In genomic region chr3R:21612902-21613301, dm6 we compare ENCODE assay signal across 1 fruit fly cellular context.
TF ChIP-seq lines count a peak whose summit lies in the region.

No protein-coding gene starts in this region.

TF ChIP-seq in whole organism, embryonic, 481 proteins besides CTCF, POLR2A, EP300 and RAD21 (continued from another document and continues in another):
- TF ChIP-seq lilli (GFP tag; optimal IDR thresholded peaks at IDR 0.05; lab: Kevin White, UChicago) (peak; percentile 46), Hsf (GFP tag; optimal IDR thresholded peaks at IDR 0.05; lab: Kevin White, UChicago) (peak; percentile 63), stc (GFP tag; IDR thresholded peaks at IDR 0.05; lab: Robert Waterston, UW) (no peak), CG15696 (tag; optimal IDR thresholded peaks at IDR 0.05; lab: Kevin White, UChicago) (no peak), CG6272 (GFP tag; IDR thresholded peaks at IDR 0.05; lab: Robert Waterston, UW) (peak; percentile 56; the same call in 1 of the 2 replicates), CG31388 (GFP tag; optimal IDR thresholded peaks at IDR 0.05; lab: Kevin White, UChicago) (no peak), CG17186 (GFP tag; optimal IDR thresholded peaks at IDR 0.05; lab: Kevin White, UChicago) (no peak), CG10543 (GFP tag; optimal IDR thresholded peaks at IDR 0.05; lab: Kevin White, UChicago) (no peak), CoRest (tag; optimal IDR thresholded peaks at IDR 0.05; lab: Kevin White, UChicago) (peak; percentile 73), CG10462 (GFP tag; optimal IDR thresholded peaks at IDR 0.05; lab: Kevin White, UChicago) (peak; percentile 21), PHDP (tag; optimal IDR thresholded peaks at IDR 0.05; lab: Kevin White, UChicago) (peak; percentile 52), CG8765 (GFP tag; IDR thresholded peaks at IDR 0.05; lab: Robert Waterston, UW) (no peak), CG11085 (GFP tag; IDR thresholded peaks at IDR 0.05; lab: Robert Waterston, UW) (no peak), chinmo (GFP tag; IDR thresholded peaks at IDR 0.05; lab: Robert Waterston, UW; ENCODE audit: partially characterized antibody) (no peak), CG10979 (tag; optimal IDR thresholded peaks at IDR 0.05; lab: Kevin White, UChicago) (peak; percentile 24), knrl (GFP tag; IDR thresholded peaks at IDR 0.05; lab: Robert Waterston, UW; ENCODE audit: partially characterized antibody) (no peak), scrt (GFP tag; optimal IDR thresholded peaks at IDR 0.05; lab: Kevin White, UChicago) (no peak), CG17359 (tag; optimal IDR thresholded peaks at IDR 0.05; lab: Kevin White, UChicago) (peak; percentile 17), Elba2 (GFP tag; optimal IDR thresholded peaks at IDR 0.05; lab: Kevin White, UChicago) (no peak), CG7987 (GFP tag; optimal IDR thresholded peaks at IDR 0.05; lab: Kevin White, UChicago) (no peak), Sin3A (optimal IDR thresholded peaks at IDR 0.05; lab: Kevin White, UChicago) (no peak), tx (GFP tag; optimal IDR thresholded peaks at IDR 0.05; lab: Kevin White, UChicago) (no peak), sc (optimal IDR thresholded peaks at IDR 0.05; lab: Kevin White, UChicago) (no peak), sc (GFP tag; optimal IDR thresholded peaks at IDR 0.05; lab: Kevin White, UChicago) (no peak), CG5180 (GFP tag; optimal IDR thresholded peaks at IDR 0.05; lab: Kevin White, UChicago) (no peak), CG16863 (GFP tag; optimal IDR thresholded peaks at IDR 0.05; lab: Kevin White, UChicago) (no peak), CG11456 (GFP tag; IDR thresholded peaks at IDR 0.05; lab: Robert Waterston, UW) (no peak), CG11093 (GFP tag; IDR thresholded peaks at IDR 0.05; lab: Robert Waterston, UW) (peak; percentile 25; the same call in 1 of the 3 replicates), CG13424 (tag; optimal IDR thresholded peaks at IDR 0.05; lab: Kevin White, UChicago) (peak; percentile 57), CG31441 (GFP tag; IDR thresholded peaks at IDR 0.05; lab: Robert Waterston, UW) (no peak), gt (GFP tag; IDR thresholded peaks at IDR 0.05; lab: Robert Waterston, UW) (no peak), z (GFP tag; IDR thresholded peaks at IDR 0.05; lab: Robert Waterston, UW) (no peak), slou (GFP tag; optimal IDR thresholded peaks at IDR 0.05; lab: Kevin White, UChicago) (peak; percentile 3), toy (GFP tag; IDR thresholded peaks at IDR 0.05; lab: Robert Waterston, UW) (no peak), CG9437 (GFP tag; optimal IDR thresholded peaks at IDR 0.05; lab: Kevin White, UChicago) (peak; percentile 56), Hmr (GFP tag; optimal IDR thresholded peaks at IDR 0.05; lab: Kevin White, UChicago) (no peak), nau (GFP tag; optimal IDR thresholded peaks at IDR 0.05; lab: Kevin White, UChicago) (no peak), CG10274 (GFP tag; optimal IDR thresholded peaks at IDR 0.05; lab: Kevin White, UChicago) (peak; percentile 33), CG18619 (GFP tag; optimal IDR thresholded peaks at IDR 0.05; lab: Kevin White, UChicago) (peak; percentile 34), CG17912 (GFP tag; optimal IDR thresholded peaks at IDR 0.05; lab: Kevin White, UChicago) (no peak), NFAT (GFP tag; IDR thresholded peaks at IDR 0.05; lab: Robert Waterston, UW) (no peak), Jarid2 (GFP tag; optimal IDR thresholded peaks at IDR 0.05; lab: Kevin White, UChicago) (peak; percentile 20), pita (GFP tag; optimal IDR thresholded peaks at IDR 0.05; lab: Kevin White, UChicago) (no peak), dmrt99B (tag; optimal IDR thresholded peaks at IDR 0.05; lab: Kevin White, UChicago) (peak; percentile 77), HmgZ (tag; optimal IDR thresholded peaks at IDR 0.05; lab: Kevin White, UChicago) (no peak), fd3F (GFP tag; optimal IDR thresholded peaks at IDR 0.05; lab: Kevin White, UChicago) (peak; percentile 58), D (optimal IDR thresholded peaks at IDR 0.05; lab: Kevin White, UChicago) (no peak), D (GFP tag; optimal IDR thresholded peaks at IDR 0.05; lab: Kevin White, UChicago) (no peak), CG15269 (tag; optimal IDR thresholded peaks at IDR 0.05; lab: Kevin White, UChicago) (peak; percentile 77), CG4820 (GFP tag; optimal IDR thresholded peaks at IDR 0.05; lab: Kevin White, UChicago) (peak; percentile 45), tio (GFP tag; optimal IDR thresholded peaks at IDR 0.05; lab: Kevin White, UChicago) (peak; percentile 54), dpn (GFP tag; optimal IDR thresholded peaks at IDR 0.05; lab: Kevin White, UChicago) (peak; percentile 18 to 34), Lpt (GFP tag; optimal IDR thresholded peaks at IDR 0.05; lab: Kevin White, UChicago) (no peak), stwl (tag; optimal IDR thresholded peaks at IDR 0.05; lab: Kevin White, UChicago) (no peak), lola (GFP tag; optimal IDR thresholded peaks at IDR 0.05; lab: Kevin White, UChicago) (no peak), CG6254 (GFP tag; optimal IDR thresholded peaks at IDR 0.05; lab: Kevin White, UChicago) (no peak), Mad (GFP tag; optimal IDR thresholded peaks at IDR 0.05; lab: Kevin White, UChicago) (no peak), CG1602 (GFP tag; optimal IDR thresholded peaks at IDR 0.05; lab: Kevin White, UChicago) (peak; percentile 17), CG2116 (GFP tag; optimal IDR thresholded peaks at IDR 0.05; lab: Kevin White, UChicago) (no peak), Hr3 (GFP tag; optimal IDR thresholded peaks at IDR 0.05; lab: Kevin White, UChicago) (peak; percentile 43), phol (tag; optimal IDR thresholded peaks at IDR 0.05; lab: Kevin White, UChicago) (peak; percentile 72), gem (tag; optimal IDR thresholded peaks at IDR 0.05; lab: Kevin White, UChicago) (peak; percentile 81), Mrtf (GFP tag; IDR thresholded peaks at IDR 0.05; lab: Robert Waterston, UW) (no peak), Scr (GFP tag; IDR thresholded peaks at IDR 0.05; lab: Robert Waterston, UW; ENCODE audit: partially characterized antibody) (no peak), CG32767 (GFP tag; IDR thresholded peaks at IDR 0.05; lab: Robert Waterston, UW) (no peak), Dek (tag; optimal IDR thresholded peaks at IDR 0.05; lab: Kevin White, UChicago) (peak; percentile 61), pum (GFP tag; optimal IDR thresholded peaks at IDR 0.05; lab: Kevin White, UChicago) (no peak), nmo (GFP tag; optimal IDR thresholded peaks at IDR 0.05; lab: Kevin White, UChicago) (peak; percentile 77), CG6175 (GFP tag; IDR thresholded peaks at IDR 0.05; lab: Robert Waterston, UW) (no peak), CG4707 (GFP tag; optimal IDR thresholded peaks at IDR 0.05; lab: Kevin White, UChicago) (no peak), CG14667 (GFP tag; IDR thresholded peaks at IDR 0.05; lab: Robert Waterston, UW) (no peak), jumu (GFP tag; optimal IDR thresholded peaks at IDR 0.05; lab: Kevin White, UChicago) (no peak), Asciz (GFP tag; optimal IDR thresholded peaks at IDR 0.05; lab: Kevin White, UChicago) (no peak), TFAM (GFP tag; optimal IDR thresholded peaks at IDR 0.05; lab: Kevin White, UChicago) (no peak), CG12391 (tag; optimal IDR thresholded peaks at IDR 0.05; lab: Kevin White, UChicago) (peak; percentile 49), CG43689 (GFP tag; IDR thresholded peaks at IDR 0.05; lab: Robert Waterston, UW) (no peak), mam (GFP tag; optimal IDR thresholded peaks at IDR 0.05; lab: Kevin White, UChicago) (peak; percentile 29), CG12942 (GFP tag; optimal IDR thresholded peaks at IDR 0.05; lab: Kevin White, UChicago) (peak; percentile 2), ind (GFP tag; optimal IDR thresholded peaks at IDR 0.05; lab: Kevin White, UChicago) (peak; percentile 33), trh (GFP tag; optimal IDR thresholded peaks at IDR 0.05; lab: Kevin White, UChicago) (no peak), Ets65A (GFP tag; lab: Kevin White, UChicago) (peak; percentile 75), ara (GFP tag; IDR thresholded peaks at IDR 0.05; lab: Robert Waterston, UW) (no peak), gcm2 (GFP tag; optimal IDR thresholded peaks at IDR 0.05; lab: Kevin White, UChicago) (no peak), CG7839 (tag; optimal IDR thresholded peaks at IDR 0.05; lab: Kevin White, UChicago) (peak; percentile 82), dysf (GFP tag; IDR thresholded peaks at IDR 0.05; lab: Robert Waterston, UW) (no peak), CG14441 (GFP tag; IDR thresholded peaks at IDR 0.05; lab: Robert Waterston, UW) (no peak), croc (GFP tag; conservative IDR thresholded peaks at IDR 0.05; lab: Robert Waterston, UW) (peak; percentile 21; the same call in 1 of the 3 replicates), CG13123 (GFP tag; optimal IDR thresholded peaks at IDR 0.05; lab: Kevin White, UChicago) (no peak), HLH54F (GFP tag; optimal IDR thresholded peaks at IDR 0.05; lab: Kevin White, UChicago) (peak; percentile 1), tin (GFP tag; optimal IDR thresholded peaks at IDR 0.05; lab: Kevin White, UChicago) (no peak), CG6813 (GFP tag; optimal IDR thresholded peaks at IDR 0.05; lab: Kevin White, UChicago) (no peak), so (GFP tag; IDR thresholded peaks at IDR 0.05; lab: Robert Waterston, UW) (no peak), onecut (GFP tag; IDR thresholded peaks at IDR 0.05; lab: Robert Waterston, UW) (no peak), twi (tag; optimal IDR thresholded peaks at IDR 0.05; lab: Kevin White, UChicago) (no peak), Atf6 (GFP tag; IDR thresholded peaks at IDR 0.05; lab: Robert Waterston, UW) (no peak), lab (GFP tag; optimal IDR thresholded peaks at IDR 0.05; lab: Kevin White, UChicago) (peak; percentile 31), CG1233 (GFP tag; optimal IDR thresholded peaks at IDR 0.05; lab: Kevin White, UChicago) (no peak), CG15073 (GFP tag; optimal IDR thresholded peaks at IDR 0.05; lab: Kevin White, UChicago) (no peak), da (GFP tag; optimal IDR thresholded peaks at IDR 0.05; lab: Kevin White, UChicago) (no peak), CG33213 (GFP tag; optimal IDR thresholded peaks at IDR 0.05; lab: Kevin White, UChicago) (no peak), wor (GFP tag; IDR thresholded peaks at IDR 0.05; lab: Robert Waterston, UW) (no peak), CG8924 (tag; optimal IDR thresholded peaks at IDR 0.05; lab: Kevin White, UChicago) (no peak), Lim3 (GFP tag; IDR thresholded peaks at IDR 0.05; lab: Robert Waterston, UW) (no peak), bsh (GFP tag; optimal IDR thresholded peaks at IDR 0.05; lab: Kevin White, UChicago) (peak in 1 of 2 experiments; percentile 44), H15 (GFP tag; IDR thresholded peaks at IDR 0.05; lab: Robert Waterston, UW) (no peak), zfh2 (GFP tag; optimal IDR thresholded peaks at IDR 0.05; lab: Kevin White, UChicago) (peak; percentile 31), Dref (GFP tag; IDR thresholded peaks at IDR 0.05; lab: Robert Waterston, UW) (no peak), Bteb2 (GFP tag; optimal IDR thresholded peaks at IDR 0.05; lab: Kevin White, UChicago) (no peak), CG7556 (GFP tag; optimal IDR thresholded peaks at IDR 0.05; lab: Kevin White, UChicago) (peak; percentile 63), CG3838 (GFP tag; optimal IDR thresholded peaks at IDR 0.05; lab: Kevin White, UChicago) (no peak), CG4617 (GFP tag; optimal IDR thresholded peaks at IDR 0.05; lab: Kevin White, UChicago; ENCODE audit: borderline replicate concordance) (no peak), CG33557 (GFP tag; optimal IDR thresholded peaks at IDR 0.05; lab: Kevin White, UChicago) (no peak), Camta (GFP tag; optimal IDR thresholded peaks at IDR 0.05; lab: Kevin White, UChicago) (no peak), CG8478 (optimal IDR thresholded peaks at IDR 0.05; lab: Kevin White, UChicago) (no peak), CG14050 (GFP tag; IDR thresholded peaks at IDR 0.05; lab: Robert Waterston, UW) (no peak), oc (tag; optimal IDR thresholded peaks at IDR 0.05; lab: Kevin White, UChicago) (no peak), tna (GFP tag; IDR thresholded peaks at IDR 0.05; lab: Robert Waterston, UW; ENCODE audit: partially characterized antibody) (no peak), CG4282 (GFP tag; optimal IDR thresholded peaks at IDR 0.05; lab: Kevin White, UChicago) (no peak), zen (tag; optimal IDR thresholded peaks at IDR 0.05; lab: Kevin White, UChicago) (no peak), CG7928 (GFP tag; optimal IDR thresholded peaks at IDR 0.05; lab: Kevin White, UChicago) (no peak), inv (GFP tag; IDR thresholded peaks at IDR 0.05; lab: Robert Waterston, UW; ENCODE audit: partially characterized antibody) (no peak), bcd (GFP tag; optimal IDR thresholded peaks at IDR 0.05; lab: Kevin White, UChicago) (peak; percentile 12), gcm (GFP tag; optimal IDR thresholded peaks at IDR 0.05; lab: Kevin White, UChicago) (no peak), crol (GFP tag; IDR thresholded peaks at IDR 0.05; lab: Robert Waterston, UW) (no peak), al (GFP tag; IDR thresholded peaks at IDR 0.05; lab: Robert Waterston, UW) (no peak), Lhr (GFP tag; optimal IDR thresholded peaks at IDR 0.05; lab: Kevin White, UChicago) (no peak), CG9817 (tag; optimal IDR thresholded peaks at IDR 0.05; lab: Kevin White, UChicago) (peak; percentile 17), CG14965 (GFP tag; optimal IDR thresholded peaks at IDR 0.05; lab: Kevin White, UChicago; ENCODE audit: borderline replicate concordance) (no peak), prd (optimal IDR thresholded peaks at IDR 0.05; lab: Kevin White, UChicago) (no peak), prd (GFP tag; IDR thresholded peaks at IDR 0.05; lab: Robert Waterston, UW) (no peak), CG2199 (GFP tag; IDR thresholded peaks at IDR 0.05; lab: Robert Waterston, UW) (no peak), Hr51 (GFP tag; optimal IDR thresholded peaks at IDR 0.05; lab: Kevin White, UChicago) (peak in 1 of 2 experiments; percentile 83), seq (GFP tag; IDR thresholded peaks at IDR 0.05; lab: Robert Waterston, UW) (no peak), CG16815 (GFP tag; optimal IDR thresholded peaks at IDR 0.05; lab: Kevin White, UChicago) (peak; percentile 48), Med (GFP tag; lab: Kevin White, UChicago) (peak; percentile 34), tup (GFP tag; optimal IDR thresholded peaks at IDR 0.05; lab: Kevin White, UChicago) (no peak), otp (GFP tag; IDR thresholded peaks at IDR 0.05; lab: Robert Waterston, UW) (no peak), CG3995 (GFP tag; optimal IDR thresholded peaks at IDR 0.05; lab: Kevin White, UChicago) (no peak), bbx (GFP tag; IDR thresholded peaks at IDR 0.05; lab: Robert Waterston, UW; ENCODE audit: partially characterized antibody) (no peak)
